Fruit fly (Drosophila melanogaster) whole organism, embryonic: ENCODE measurements around the gene CG17032.

Experiments
- Atf6 ChIP-seq: fragments of 200-800 bp; sonication (Bioruptor generic); IDR thresholded peaks from 2 replicates; pipeline ENCODE4 v1.3.6; 2022; ENCODE audit warnings: missing biosample characterization, missing genetic modification characterization
- CG12391 ChIP-seq: fragments of 200-800 bp; sonication (Bioruptor generic); optimal IDR thresholded peaks from 3 replicates; lab custom pipeline; 2018; ENCODE audit warnings: missing biosample characterization, mild to moderate bottlenecking, missing genetic modification characterization, moderate library complexity
- CG14965 ChIP-seq: fragments of 200-800 bp; sonication (Bioruptor generic); optimal IDR thresholded peaks from 2 replicates; lab custom pipeline; 2016; ENCODE audit warnings: missing biosample characterization, missing genetic modification characterization, borderline replicate concordance
- CG15269 ChIP-seq: fragments of 200-800 bp; sonication (Bioruptor generic); optimal IDR thresholded peaks from 2 replicates; lab custom pipeline; 2018; ENCODE audit warnings: missing biosample characterization, mild to moderate bottlenecking, missing genetic modification characterization, moderate library complexity
- CG15514 ChIP-seq: fragments of 200-800 bp; sonication (Bioruptor generic); optimal IDR thresholded peaks from 3 replicates; lab custom pipeline; 2017; ENCODE audit warnings: missing biosample characterization, missing genetic modification characterization, mild to moderate bottlenecking, moderate library complexity, missing genetic modification reagents
- CG15601 ChIP-seq: fragments of 200-800 bp; sonication (Bioruptor generic); optimal IDR thresholded peaks from 3 replicates; lab custom pipeline; 2019; ENCODE audit warnings: missing biosample characterization, mild to moderate bottlenecking, missing genetic modification characterization, moderate library complexity
- CG2678 ChIP-seq: fragments of 200-800 bp; sonication (Bioruptor generic); optimal IDR thresholded peaks from 3 replicates; lab custom pipeline; 2019; ENCODE audit warnings: missing biosample characterization, mild to moderate bottlenecking, missing genetic modification characterization, moderate library complexity
- CG31224 ChIP-seq: fragments of 200-800 bp; sonication (Bioruptor generic); IDR thresholded peaks from 2 replicates; pipeline ENCODE4 v1.3.6; 2022; ENCODE audit warnings: missing biosample characterization, missing genetic modification characterization
- CG31441 ChIP-seq: fragments of 200-800 bp; sonication (Bioruptor generic); IDR thresholded peaks from 2 replicates; pipeline ENCODE4 v1.3.6; 2022; ENCODE audit warnings: missing biosample characterization, missing genetic modification characterization
- CG32532 ChIP-seq: fragments of 200-800 bp; sonication (Bioruptor generic); IDR thresholded peaks from 2 replicates; pipeline ENCODE4 v1.3.6; 2022; ENCODE audit warnings: missing biosample characterization, missing genetic modification characterization
- CG3847 ChIP-seq: fragments of 200-800 bp; sonication (Bioruptor generic); IDR thresholded peaks from 2 replicates; pipeline ENCODE4 v1.3.6; 2022; ENCODE audit warnings: missing biosample characterization, missing genetic modification characterization
- CG4328 ChIP-seq: fragments of 200-800 bp; sonication (Bioruptor generic); optimal IDR thresholded peaks from 3 replicates; lab custom pipeline; 2017; ENCODE audit warnings: missing biosample characterization, missing genetic modification reagents, missing genetic modification characterization
- CG43689 ChIP-seq: fragments of 200-800 bp; sonication (Bioruptor generic); IDR thresholded peaks from 2 replicates; pipeline ENCODE4 v1.3.6; 2022; ENCODE audit warnings: missing biosample characterization, missing genetic modification characterization
- CG4424 ChIP-seq: fragments of 200-800 bp; sonication (Bioruptor generic); optimal IDR thresholded peaks from 3 replicates; lab custom pipeline; 2016; ENCODE audit warnings: missing biosample characterization, missing genetic modification characterization
- CG5953 ChIP-seq: fragments of 200-800 bp; sonication (Bioruptor generic); IDR thresholded peaks from 2 replicates; pipeline ENCODE4 v1.3.6; 2022; ENCODE audit warnings: missing biosample characterization, missing genetic modification characterization
- CG6254 ChIP-seq: fragments of 200-800 bp; sonication (Bioruptor generic); optimal IDR thresholded peaks from 3 replicates; lab custom pipeline; 2017; ENCODE audit warnings: mild to moderate bottlenecking, missing biosample characterization, missing genetic modification reagents, missing genetic modification characterization
- CG6689 ChIP-seq: fragments of 200-800 bp; sonication (Bioruptor generic); IDR thresholded peaks from 2 replicates; pipeline ENCODE4 v1.3.6; 2022; ENCODE audit warnings: missing biosample characterization, missing genetic modification characterization
- CG6765 ChIP-seq: fragments of 200-800 bp; sonication (Bioruptor generic); optimal IDR thresholded peaks from 3 replicates; lab custom pipeline; 2017; ENCODE audit warnings: missing biosample characterization, mild to moderate bottlenecking, missing genetic modification characterization
- Dek ChIP-seq: fragments of 200-800 bp; sonication (Bioruptor generic); optimal IDR thresholded peaks from 3 replicates; lab custom pipeline; 2019; ENCODE audit warnings: missing biosample characterization, mild to moderate bottlenecking, missing genetic modification characterization, moderate library complexity
- Dfd ChIP-seq, 2 experiments: fragments of >200 bp; optimal IDR thresholded peaks; 2 replicates each; lab custom pipeline; 2017; ENCODE audit warnings: missing biosample characterization in 2 of 2, missing genetic modification characterization in 2 of 2
- Dll ChIP-seq: fragments of 200-800 bp; sonication (Bioruptor generic); IDR thresholded peaks from 4 replicates; pipeline ENCODE4 v1.3.6; 2022; ENCODE audit warnings: missing biosample characterization, missing genetic modification characterization; ENCODE audit not compliant: partially characterized antibody
- HLH3B ChIP-seq: fragments of 200-800 bp; sonication (Bioruptor generic); IDR thresholded peaks from 2 replicates; pipeline ENCODE4 v1.3.6; 2022; ENCODE audit warnings: missing biosample characterization, missing genetic modification characterization
- Hand ChIP-seq: fragments of 200-800 bp; sonication (Bioruptor generic); optimal IDR thresholded peaks from 2 replicates; lab custom pipeline; 2017; ENCODE audit warnings: mild to moderate bottlenecking, missing biosample characterization, missing genetic modification reagents, missing genetic modification characterization
- Hr3 ChIP-seq: fragments of 200-800 bp; sonication (Bioruptor generic); optimal IDR thresholded peaks from 3 replicates; lab custom pipeline; 2016; ENCODE audit warnings: missing biosample characterization, missing genetic modification characterization
- Lhr ChIP-seq: fragments of 200-800 bp; sonication (Bioruptor generic); optimal IDR thresholded peaks from 3 replicates; lab custom pipeline; 2017; ENCODE audit warnings: mild to moderate bottlenecking, missing biosample characterization, missing genetic modification reagents, missing genetic modification characterization
- Max ChIP-seq: fragments of 200-800 bp; sonication (Bioruptor generic); optimal IDR thresholded peaks from 2 replicates; lab custom pipeline; 2016; ENCODE audit warnings: missing biosample characterization, mild to moderate bottlenecking, missing genetic modification characterization
- Nf-YB ChIP-seq: fragments of 200-800 bp; sonication (Bioruptor generic); optimal IDR thresholded peaks from 3 replicates; lab custom pipeline; 2019; ENCODE audit warnings: missing biosample characterization, mild to moderate bottlenecking, missing genetic modification characterization, moderate library complexity
- Oli ChIP-seq: fragments of 200-800 bp; sonication (Bioruptor generic); optimal IDR thresholded peaks from 2 replicates; lab custom pipeline; 2018; ENCODE audit warnings: missing biosample characterization, mild to moderate bottlenecking, missing genetic modification characterization, moderate library complexity
- Trl ChIP-seq, 3 experiments: fragments of >200 bp in 2 of 3; fragments of 200-800 bp in 1 of 3; sonication (Bioruptor generic) in 1 of 3; optimal IDR thresholded peaks; 2 replicates in 1 of 3; 3 replicates in 2 of 3; lab custom pipeline; 2016 to 2017; ENCODE audit warnings: missing biosample characterization in 1 of 3, missing genetic modification characterization in 1 of 3
- Xbp1 ChIP-seq: fragments of 200-800 bp; sonication (Bioruptor generic); optimal IDR thresholded peaks from 3 replicates; lab custom pipeline; 2016; ENCODE audit warnings: missing biosample characterization, mild to moderate bottlenecking, missing genetic modification characterization
- ab ChIP-seq: fragments of 200-800 bp; sonication (Bioruptor generic); optimal IDR thresholded peaks from 2 replicates; lab custom pipeline; 2016; ENCODE audit warnings: missing biosample characterization, missing genetic modification characterization
- croc ChIP-seq: fragments of 200-800 bp; sonication (Bioruptor generic); conservative IDR thresholded peaks from 3 replicates; pipeline ENCODE4 v1.3.6; 2022; ENCODE audit warnings: missing biosample characterization, missing genetic modification characterization
- dati ChIP-seq: fragments of 200-800 bp; sonication (Bioruptor generic); IDR thresholded peaks from 2 replicates; pipeline ENCODE4 v1.3.6; 2022; ENCODE audit warnings: missing biosample characterization, missing genetic modification characterization
- dpn ChIP-seq, 2 experiments: fragments of 200-800 bp; sonication (Bioruptor generic); optimal IDR thresholded peaks; 3 replicates each; lab custom pipeline; 2016; ENCODE audit warnings: missing biosample characterization in 2 of 2, missing genetic modification characterization in 2 of 2
- ems ChIP-seq: fragments of 200-800 bp; sonication (Bioruptor generic); optimal IDR thresholded peaks from 3 replicates; lab custom pipeline; 2016; ENCODE audit warnings: missing biosample characterization, missing genetic modification characterization
- esg ChIP-seq: fragments of 200-800 bp; sonication (Bioruptor generic); conservative IDR thresholded peaks from 2 replicates; pipeline ENCODE4 v1.3.6; 2022; ENCODE audit warnings: missing biosample characterization, missing genetic modification characterization
- fd96Cb ChIP-seq: fragments of 200-800 bp; sonication (Bioruptor generic); optimal IDR thresholded peaks from 2 replicates; lab custom pipeline; 2018; ENCODE audit warnings: missing biosample characterization, mild to moderate bottlenecking, missing genetic modification characterization, moderate library complexity
- hkb ChIP-seq, 2 experiments: fragments of 200-800 bp in 1 of 2; fragments of >200 bp in 1 of 2; sonication (Bioruptor generic) in 1 of 2; IDR thresholded peaks in 1 of 2; optimal IDR thresholded peaks in 1 of 2; 2 replicates each; pipeline versions ENCODE4 v1.3.6 to Lab custom; 2017 to 2022; ENCODE audit warnings: missing biosample characterization in 1 of 2, missing genetic modification characterization in 1 of 2
- lola ChIP-seq, 3 experiments: fragments of >200 bp in 2 of 3; fragments of 200-800 bp in 1 of 3; sonication (Bioruptor generic) in 1 of 3; optimal IDR thresholded peaks; 2 replicates each; lab custom pipeline; 2017 to 2019; ENCODE audit warnings: missing biosample characterization in 3 of 3, missing genetic modification characterization in 3 of 3, mild to moderate bottlenecking in 1 of 3, moderate library complexity in 1 of 3
- nau ChIP-seq: fragments of 200-800 bp; sonication (Bioruptor generic); optimal IDR thresholded peaks from 3 replicates; lab custom pipeline; 2017; ENCODE audit warnings: missing biosample characterization, mild to moderate bottlenecking, missing genetic modification characterization, missing genetic modification reagents
- prd ChIP-seq, 3 experiments: fragments of >200 bp in 2 of 3; fragments of 200-800 bp in 1 of 3; sonication (Bioruptor generic) in 1 of 3; optimal IDR thresholded peaks in 2 of 3; IDR thresholded peaks in 1 of 3; 2 replicates in 2 of 3; 3 replicates in 1 of 3; pipeline versions ENCODE4 v1.3.6 to Lab custom; 2017 to 2022; ENCODE audit warnings: missing biosample characterization in 1 of 3, missing genetic modification characterization in 1 of 3
- pros ChIP-seq: fragments of 200-800 bp; sonication (Bioruptor generic); optimal IDR thresholded peaks from 3 replicates; lab custom pipeline; 2019; ENCODE audit warnings: missing biosample characterization, mild to moderate bottlenecking, missing genetic modification characterization, moderate library complexity
- seq ChIP-seq: fragments of 200-800 bp; sonication (Bioruptor generic); IDR thresholded peaks from 2 replicates; pipeline ENCODE4 v1.3.6; 2022; ENCODE audit warnings: missing biosample characterization, missing genetic modification characterization
- sob ChIP-seq: fragments of 200-800 bp; sonication (Bioruptor generic); IDR thresholded peaks from 2 replicates; pipeline ENCODE4 v1.3.6; 2022; ENCODE audit warnings: missing biosample characterization, missing genetic modification characterization
- sqz ChIP-seq: fragments of 200-800 bp; sonication (Bioruptor generic); optimal IDR thresholded peaks from 3 replicates; lab custom pipeline; 2018; ENCODE audit warnings: missing biosample characterization, mild to moderate bottlenecking, missing genetic modification characterization
- tgo ChIP-seq: fragments of 200-800 bp; sonication (Bioruptor generic); IDR thresholded peaks from 3 replicates; pipeline ENCODE4 v1.3.6; 2022; ENCODE audit warnings: missing biosample characterization, missing genetic modification characterization
- tx ChIP-seq: fragments of 200-800 bp; sonication (Bioruptor generic); optimal IDR thresholded peaks from 2 replicates; lab custom pipeline; 2016; ENCODE audit warnings: missing biosample characterization, missing genetic modification characterization

The CG17032 gene

dm6 chr3L:15921043-15921621 lies 37.5 kb upstream of the CG17032 start (continued):
- peak; percentile 30; the same call in 1 of the 2 replicates for TF ChIP-seq CG32532 (GFP tag; lab: Robert Waterston, UW)
- peak; percentile 38 for TF ChIP-seq CG6254 (GFP tag; lab: Kevin White, UChicago)
- no peak for TF ChIP-seq Dfd (GFP tag; optimal IDR thresholded peaks at IDR 0.05; lab: Kevin White, UChicago)
- TF ChIP-seq HLH3B (GFP tag; lab: Robert Waterston, UW): 0 out of 2 replicates have a peak, but pooled peaks have one; percentile 23
- TF ChIP-seq Max: no peak
- TF ChIP-seq Dll (GFP tag; lab: Robert Waterston, UW): no peak
- TF ChIP-seq prd (optimal IDR thresholded peaks at IDR 0.05; lab: Kevin White, UChicago): no peak
- peak; percentile 34; the same call in 1 of the 3 replicates for TF ChIP-seq prd (GFP tag; IDR thresholded peaks at IDR 0.05; lab: Robert Waterston, UW)
- TF ChIP-seq sob (GFP tag; lab: Robert Waterston, UW): peak; percentile 52; the same call in 1 of the 2 replicates
- TF ChIP-seq CG4328 (GFP tag; lab: Kevin White, UChicago): peak; percentile 51
- TF ChIP-seq lola (GFP tag; optimal IDR thresholded peaks at IDR 0.05; lab: Kevin White, UChicago): no peak
- TF ChIP-seq CG6689 (GFP tag; lab: Robert Waterston, UW): peak; percentile 33; the same call in 1 of the 2 replicates
- TF ChIP-seq CG31224 (GFP tag; lab: Robert Waterston, UW): no peak
- TF ChIP-seq CG2678 (tag; lab: Kevin White, UChicago): peak; percentile 81
- no peak for TF ChIP-seq hkb (optimal IDR thresholded peaks at IDR 0.05; lab: Kevin White, UChicago)
- TF ChIP-seq hkb (GFP tag; IDR thresholded peaks at IDR 0.05; lab: Robert Waterston, UW): peak; percentile 42; the same call in 1 of the 2 replicates
- TF ChIP-seq CG12391 (tag; lab: Kevin White, UChicago): peak; percentile 53
- peak; percentile 64; the same call in 1 of the 2 replicates for TF ChIP-seq Atf6 (GFP tag; lab: Robert Waterston, UW)
- TF ChIP-seq CG15601 (tag; lab: Kevin White, UChicago): peak; percentile 4
- peak; percentile 33; the same call in 2 of the 3 replicates for TF ChIP-seq tgo
- TF ChIP-seq CG31441: peak; percentile 48; the same call in 1 of the 2 replicates
- no peak for TF ChIP-seq croc (GFP tag; lab: Robert Waterston, UW)
- peak; percentile 25 for TF ChIP-seq tx
- TF ChIP-seq CG4424: peak; percentile 10
- peak; percentile 21 to 33 for TF ChIP-seq dpn (GFP tag; optimal IDR thresholded peaks at IDR 0.05; lab: Kevin White, UChicago)
- no peak for TF ChIP-seq CG14965 (GFP tag; lab: Kevin White, UChicago)
- TF ChIP-seq CG43689: no peak
- peak; percentile 44 for TF ChIP-seq nau (GFP tag; lab: Kevin White, UChicago)
- TF ChIP-seq Trl (optimal IDR thresholded peaks at IDR 0.05; lab: Kevin White, UChicago): peak; percentile 54 to 61
- no peak for TF ChIP-seq Trl (GFP tag; optimal IDR thresholded peaks at IDR 0.05; lab: Kevin White, UChicago)
- TF ChIP-seq Oli: peak; percentile 47
- no peak for TF ChIP-seq dati (GFP tag; lab: Robert Waterston, UW)
- peak; percentile 77 for TF ChIP-seq seq (GFP tag; lab: Robert Waterston, UW)
- TF ChIP-seq CG5953 (GFP tag; lab: Robert Waterston, UW): no peak
- no peak for TF ChIP-seq ab (GFP tag; lab: Kevin White, UChicago)
- TF ChIP-seq CG3847 (GFP tag; lab: Robert Waterston, UW): no peak; the same call in 1 of the 2 replicates
- peak; percentile 45 for TF ChIP-seq sqz
- TF ChIP-seq Dek (tag; lab: Kevin White, UChicago): peak; percentile 42
- peak; percentile 25 for TF ChIP-seq Xbp1
- TF ChIP-seq pros: peak; percentile 1
- peak; percentile 75 for TF ChIP-seq Hand
- peak; percentile 13 for TF ChIP-seq CG6765 (GFP tag; lab: Kevin White, UChicago)
- TF ChIP-seq CG15269 (tag; lab: Kevin White, UChicago): peak; percentile 66
- no peak for TF ChIP-seq Lhr (GFP tag; lab: Kevin White, UChicago)
- peak; percentile 31 for TF ChIP-seq Hr3
- peak; percentile 21; the same call in 1 of the 2 replicates for TF ChIP-seq esg (GFP tag; lab: Robert Waterston, UW)
- TF ChIP-seq fd96Cb (tag; lab: Kevin White, UChicago): peak; percentile 35
- peak; percentile 13 for TF ChIP-seq ems
- peak; percentile 10 for TF ChIP-seq Nf-YB (GFP tag; lab: Kevin White, UChicago)
- TF ChIP-seq CG15514: peak; percentile 21
